Fruit fly (Drosophila melanogaster): ENCODE measurements around the gene FoxP.

- TF ChIP-seq row (GFP tag; IDR thresholded peaks at IDR 0.05) (no peak), CG13296 (GFP tag; optimal IDR thresholded peaks at IDR 0.05) (no peak)
Measured at dm6 chr3R:9683064-9683682, 47.5 kb downstream of the FoxP start.
